Fruit fly (Drosophila melanogaster): Measurements from ENCODE around the gene Gapvd1.

Gene Gapvd1

DNA sequence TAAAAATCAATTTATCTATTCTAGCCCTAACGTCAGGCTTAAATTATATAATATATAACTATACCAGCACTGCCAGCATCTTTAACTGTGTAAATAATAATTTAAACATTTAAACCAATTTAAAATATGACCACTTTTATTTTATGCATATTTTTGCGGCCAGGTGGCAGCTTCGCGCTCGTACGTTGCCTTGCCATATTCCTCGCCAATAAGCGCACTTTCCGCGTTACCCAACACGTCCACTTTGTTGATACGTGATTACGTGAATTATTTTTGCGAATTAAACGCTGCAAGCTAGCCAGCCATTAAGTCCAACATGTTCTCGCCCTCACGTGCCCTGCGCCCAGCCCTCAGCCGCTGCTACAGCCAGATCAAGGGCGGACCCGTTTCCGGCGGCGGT is 24.6 kb downstream of the Gapvd1 start, which contains the start of gene NdufV3 (continued):
- TF ChIP-seq Ssrp (tag; optimal IDR thresholded peaks at IDR 0.05) (no peak), CG34224 (GFP tag; IDR thresholded peaks at IDR 0.05; ENCODE audit: partially characterized antibody) (no peak), nerfin-1 (tag; optimal IDR thresholded peaks at IDR 0.05) (no peak), CG7556 (GFP tag; optimal IDR thresholded peaks at IDR 0.05) (no peak), CG30020 (tag; optimal IDR thresholded peaks at IDR 0.05) (no peak), CG9727 (GFP tag; optimal IDR thresholded peaks at IDR 0.05) (no peak), CG15696 (tag; optimal IDR thresholded peaks at IDR 0.05) (no peak), CG8089 (GFP tag; optimal IDR thresholded peaks at IDR 0.05) (no peak), peb (GFP tag; IDR thresholded peaks at IDR 0.05) (no peak), Lhr (GFP tag; optimal IDR thresholded peaks at IDR 0.05) (no peak), CG7357 (GFP tag; IDR thresholded peaks at IDR 0.05) (no peak), CG2120 (GFP tag; optimal IDR thresholded peaks at IDR 0.05) (peak; percentile 31), tio (GFP tag; optimal IDR thresholded peaks at IDR 0.05) (no peak), CG9932 (GFP tag; IDR thresholded peaks at IDR 0.05) (peak; percentile 67), CG14014 (GFP tag; IDR thresholded peaks at IDR 0.05) (no peak), aop (GFP tag; IDR thresholded peaks at IDR 0.05) (no peak), CG10209 (GFP tag; optimal IDR thresholded peaks at IDR 0.05) (no peak), CG8281 (tag; optimal IDR thresholded peaks at IDR 0.05) (no peak), mam (GFP tag; optimal IDR thresholded peaks at IDR 0.05) (peak; percentile 34), CG34376 (GFP tag; optimal IDR thresholded peaks at IDR 0.05) (no peak), CG8944 (GFP tag; optimal IDR thresholded peaks at IDR 0.05) (no peak), CG6854 (GFP tag; optimal IDR thresholded peaks at IDR 0.05) (no peak), caup (GFP tag; optimal IDR thresholded peaks at IDR 0.05; ENCODE audit: severe bottlenecking) (no peak), CG30403 (GFP tag; optimal IDR thresholded peaks at IDR 0.05) (peak; percentile 12), Scr (GFP tag; IDR thresholded peaks at IDR 0.05; ENCODE audit: partially characterized antibody) (no peak), Pdp1 (GFP tag; optimal IDR thresholded peaks at IDR 0.05) (peak in 1 of 2 experiments; percentile 91), CG16863 (GFP tag; optimal IDR thresholded peaks at IDR 0.05) (no peak), CG9817 (tag; optimal IDR thresholded peaks at IDR 0.05) (peak; percentile 7), Ets65A (GFP tag) (peak; percentile 79), trem (tag; optimal IDR thresholded peaks at IDR 0.05) (peak; percentile 4), chif (GFP tag; optimal IDR thresholded peaks at IDR 0.05) (no peak), pita (GFP tag; optimal IDR thresholded peaks at IDR 0.05) (no peak), CG11247 (GFP tag; IDR thresholded peaks at IDR 0.05) (no peak), hth (optimal IDR thresholded peaks at IDR 0.05) (no peak), nom (GFP tag; optimal IDR thresholded peaks at IDR 0.05) (no peak), CG12769 (tag; optimal IDR thresholded peaks at IDR 0.05) (peak; percentile 22), vvl (GFP tag; IDR thresholded peaks at IDR 0.05) (peak; percentile 71; the same call in 1 of the 2 replicates), CG17186 (GFP tag; optimal IDR thresholded peaks at IDR 0.05) (peak; percentile 5), dm (GFP tag; optimal IDR thresholded peaks at IDR 0.05) (no peak), CG42726 (GFP tag; IDR thresholded peaks at IDR 0.05; ENCODE audit: partially characterized antibody) (no peak), ind (GFP tag; optimal IDR thresholded peaks at IDR 0.05) (no peak), ham (GFP tag; IDR thresholded peaks at IDR 0.05) (no peak), odd (GFP tag; optimal IDR thresholded peaks at IDR 0.05) (no peak), Hr3 (GFP tag; optimal IDR thresholded peaks at IDR 0.05) (no peak), ERR (GFP tag; optimal IDR thresholded peaks at IDR 0.05) (no peak), nau (GFP tag; optimal IDR thresholded peaks at IDR 0.05) (no peak), tll (GFP tag; optimal IDR thresholded peaks at IDR 0.05) (no peak), ssp (GFP tag; IDR thresholded peaks at IDR 0.05) (no peak), al (GFP tag; IDR thresholded peaks at IDR 0.05) (no peak), CG15514 (GFP tag; optimal IDR thresholded peaks at IDR 0.05) (peak; percentile 3), gcm (GFP tag; optimal IDR thresholded peaks at IDR 0.05) (no peak)

All from whole organism, embryonic.